Fruit fly (Drosophila melanogaster) whole organism, prepupa: Measurements from ENCODE around the gene Rab30.

Source experiments
- Blimp-1 ChIP-seq: fragments of 200-800 bp; sonication (Bioruptor generic); optimal IDR thresholded peaks from 3 replicates; lab custom pipeline; 2017; ENCODE audit warnings: missing biosample characterization, missing genetic modification characterization, mild to moderate bottlenecking, moderate library complexity, missing genetic modification reagents
- CG10669 ChIP-seq: fragments of 200-800 bp; sonication (Bioruptor generic); optimal IDR thresholded peaks from 3 replicates; lab custom pipeline; 2018; ENCODE audit warnings: missing biosample characterization, mild to moderate bottlenecking, missing genetic modification characterization, moderate library complexity
- CG11902 ChIP-seq: fragments of 200-800 bp; sonication (Bioruptor generic); optimal IDR thresholded peaks from 3 replicates; lab custom pipeline; 2016; ENCODE audit warnings: missing biosample characterization, missing genetic modification characterization
- CG15336 ChIP-seq: fragments of 200-800 bp; sonication (Bioruptor generic); IDR thresholded peaks from 2 replicates; pipeline ENCODE4 v1.3.6; 2022; ENCODE audit warnings: missing biosample characterization, missing genetic modification characterization
- CG1621 ChIP-seq: fragments of 200-800 bp; sonication (Bioruptor generic); optimal IDR thresholded peaks from 3 replicates; lab custom pipeline; 2018; ENCODE audit warnings: missing biosample characterization, mild to moderate bottlenecking, missing genetic modification characterization
- CG16779 ChIP-seq: fragments of 200-800 bp; sonication (Bioruptor generic); optimal IDR thresholded peaks from 3 replicates; lab custom pipeline; 2017; ENCODE audit warnings: missing biosample characterization, mild to moderate bottlenecking, missing genetic modification characterization
- CG31627 ChIP-seq: fragments of 200-800 bp; sonication (Bioruptor generic); optimal IDR thresholded peaks from 3 replicates; lab custom pipeline; 2016; ENCODE audit warnings: missing biosample characterization, missing genetic modification characterization
- CG3919 ChIP-seq: fragments of 200-800 bp; sonication (Bioruptor generic); optimal IDR thresholded peaks from 3 replicates; lab custom pipeline; 2016; ENCODE audit warnings: missing biosample characterization, missing genetic modification characterization
- CG4318 ChIP-seq: fragments of 200-800 bp; sonication (Bioruptor generic); optimal IDR thresholded peaks from 3 replicates; lab custom pipeline; 2017; ENCODE audit warnings: missing biosample characterization, mild to moderate bottlenecking, missing genetic modification characterization
- CG6163 ChIP-seq: fragments of 200-800 bp; sonication (Bioruptor generic); IDR thresholded peaks from 3 replicates; pipeline ENCODE4 v1.3.6; 2022; ENCODE audit warnings: missing biosample characterization, missing genetic modification characterization
- CG6276 ChIP-seq: fragments of 200-800 bp; sonication (Bioruptor generic); optimal IDR thresholded peaks from 2 replicates; lab custom pipeline; 2017; ENCODE audit warnings: missing biosample characterization, mild to moderate bottlenecking, missing genetic modification characterization
- CG6792 ChIP-seq: fragments of 200-800 bp; sonication (Bioruptor generic); optimal IDR thresholded peaks from 3 replicates; lab custom pipeline; 2016; ENCODE audit warnings: missing biosample characterization, missing genetic modification characterization
- CG6808 ChIP-seq: fragments of 200-800 bp; sonication (Bioruptor generic); optimal IDR thresholded peaks from 3 replicates; lab custom pipeline; 2017; ENCODE audit warnings: missing biosample characterization, missing genetic modification characterization, mild to moderate bottlenecking, moderate library complexity, missing genetic modification reagents
- CG6854 ChIP-seq: fragments of 200-800 bp; sonication (Bioruptor generic); optimal IDR thresholded peaks from 2 replicates; lab custom pipeline; 2017; ENCODE audit warnings: missing biosample characterization, mild to moderate bottlenecking, missing genetic modification characterization
- CG8119 ChIP-seq: fragments of 200-800 bp; sonication (Bioruptor generic); IDR thresholded peaks from 3 replicates; pipeline ENCODE4 v1.3.6; 2022; ENCODE audit warnings: missing biosample characterization, missing genetic modification characterization
- CG9139 ChIP-seq: fragments of 200-800 bp; sonication (Bioruptor generic); optimal IDR thresholded peaks from 3 replicates; lab custom pipeline; 2017; ENCODE audit warnings: missing biosample characterization, mild to moderate bottlenecking, missing genetic modification characterization
- Eip75B ChIP-seq: fragments of 200-800 bp; sonication (Bioruptor generic); optimal IDR thresholded peaks from 3 replicates; lab custom pipeline; 2016; ENCODE audit warnings: missing biosample characterization, missing genetic modification characterization
- Eip78C ChIP-seq: fragments of 200-800 bp; sonication (Bioruptor generic); peaks from one replicate; lab custom pipeline; 2016; ENCODE audit warnings: missing biosample characterization, missing genetic modification characterization
- Eip93F ChIP-seq: fragments of 200-800 bp; sonication (Bioruptor generic); optimal IDR thresholded peaks from 2 replicates; lab custom pipeline; 2016; ENCODE audit warnings: missing biosample characterization, mild to moderate bottlenecking, missing genetic modification characterization
- Ets96B ChIP-seq: fragments of 200-800 bp; optimal IDR thresholded peaks from 2 replicates; lab custom pipeline; 2019; ENCODE audit warnings: missing biosample characterization, mild to moderate bottlenecking, missing genetic modification characterization, moderate library complexity
- Gug ChIP-seq: fragments of 200-800 bp; sonication (Bioruptor generic); IDR thresholded peaks from 2 replicates; pipeline ENCODE4 v1.3.6; 2022; ENCODE audit warnings: missing biosample characterization, missing genetic modification characterization
- Hr39 ChIP-seq: fragments of 200-800 bp; sonication (Bioruptor generic); optimal IDR thresholded peaks from 2 replicates; lab custom pipeline; 2016; ENCODE audit warnings: missing biosample characterization, missing genetic modification characterization
- Hr4 ChIP-seq: fragments of 200-800 bp; sonication (Bioruptor generic); optimal IDR thresholded peaks from 3 replicates; lab custom pipeline; 2016; ENCODE audit warnings: missing biosample characterization, missing genetic modification characterization
- Lpt ChIP-seq: fragments of 200-800 bp; sonication (Bioruptor generic); optimal IDR thresholded peaks from 3 replicates; lab custom pipeline; 2016; ENCODE audit warnings: missing biosample characterization, missing genetic modification characterization
- Sox102F ChIP-seq: fragments of 200-800 bp; sonication (Bioruptor generic); optimal IDR thresholded peaks from 2 replicates; lab custom pipeline; 2016; ENCODE audit warnings: missing biosample characterization, mild to moderate bottlenecking, missing genetic modification characterization
- Sox14 ChIP-seq: fragments of 200-800 bp; sonication (Bioruptor generic); optimal IDR thresholded peaks from 3 replicates; lab custom pipeline; 2016; ENCODE audit warnings: missing biosample characterization, missing genetic modification characterization
- Sox15 ChIP-seq: fragments of 200-800 bp; sonication (Bioruptor generic); optimal IDR thresholded peaks from 3 replicates; lab custom pipeline; 2016; ENCODE audit warnings: missing biosample characterization, missing genetic modification characterization
- cyc ChIP-seq: fragments of 200-800 bp; sonication (Bioruptor generic); optimal IDR thresholded peaks from 3 replicates; lab custom pipeline; 2016; ENCODE audit warnings: missing biosample characterization, missing genetic modification characterization
- dsx ChIP-seq: fragments of 200-800 bp; optimal IDR thresholded peaks from 3 replicates; lab custom pipeline; 2019; ENCODE audit warnings: missing biosample characterization, mild to moderate bottlenecking, missing genetic modification characterization, moderate library complexity; ENCODE audit not compliant: poor library complexity, severe bottlenecking
- eg ChIP-seq: fragments of 200-800 bp; sonication (Bioruptor generic); IDR thresholded peaks from 3 replicates; pipeline ENCODE4 v1.3.6; 2022; ENCODE audit warnings: missing biosample characterization, missing genetic modification characterization
- esn ChIP-seq: fragments of 200-800 bp; sonication (Bioruptor generic); optimal IDR thresholded peaks from 2 replicates; lab custom pipeline; 2016; ENCODE audit warnings: missing biosample characterization, mild to moderate bottlenecking, missing genetic modification characterization, moderate library complexity
- fd85E ChIP-seq: fragments of 200-800 bp; sonication (Bioruptor generic); optimal IDR thresholded peaks from 3 replicates; lab custom pipeline; 2016; ENCODE audit warnings: missing biosample characterization, missing genetic modification characterization
- fkh ChIP-seq: fragments of 200-800 bp; sonication (Bioruptor generic); optimal IDR thresholded peaks from 3 replicates; lab custom pipeline; 2017; ENCODE audit warnings: missing biosample characterization, mild to moderate bottlenecking, missing genetic modification characterization, moderate library complexity
- lz ChIP-seq: fragments of 200-800 bp; sonication (Bioruptor generic); optimal IDR thresholded peaks from 3 replicates; lab custom pipeline; 2016; ENCODE audit warnings: missing biosample characterization, missing genetic modification characterization
- pdm3 ChIP-seq: fragments of 200-800 bp; sonication (Bioruptor generic); optimal IDR thresholded peaks from 3 replicates; lab custom pipeline; 2016; ENCODE audit warnings: missing biosample characterization, missing genetic modification characterization
- salr ChIP-seq, 2 experiments: fragments of 200-800 bp; sonication (Bioruptor generic); optimal IDR thresholded peaks; 3 replicates each; lab custom pipeline; 2016 to 2018; ENCODE audit warnings: missing biosample characterization in 2 of 2, missing genetic modification characterization in 2 of 2, mild to moderate bottlenecking in 1 of 2
- spab ChIP-seq: fragments of 200-800 bp; sonication (Bioruptor generic); optimal IDR thresholded peaks from 2 replicates; lab custom pipeline; 2017; ENCODE audit warnings: missing biosample characterization, mild to moderate bottlenecking, missing genetic modification characterization, missing genetic modification reagents
- ss ChIP-seq, 2 experiments: fragments of 200-800 bp; sonication (Bioruptor generic); optimal IDR thresholded peaks; 2 replicates in 1 of 2; 3 replicates in 1 of 2; lab custom pipeline; 2017 to 2018; ENCODE audit warnings: mild to moderate bottlenecking in 2 of 2, missing biosample characterization in 2 of 2, missing genetic modification characterization in 2 of 2, moderate library complexity in 1 of 2
- topi ChIP-seq: fragments of 200-800 bp; sonication (Bioruptor generic); optimal IDR thresholded peaks from 3 replicates; lab custom pipeline; 2016; ENCODE audit warnings: missing biosample characterization, missing genetic modification characterization
- vri ChIP-seq: fragments of 200-800 bp; sonication (Bioruptor generic); optimal IDR thresholded peaks from 3 replicates; lab custom pipeline; 2016; ENCODE audit warnings: missing biosample characterization, mild to moderate bottlenecking, missing genetic modification characterization

Rab30 gene

dm6 chr2L:7049680-7050289 is 17.4 kb upstream of the Rab30 start (continued):
- TF ChIP-seq Sox15 (no peak), CG6276 (peak; percentile 33), CG31627 (GFP tag; lab: Kevin White, UChicago) (no peak), CG10669 (GFP tag; lab: Kevin White, UChicago) (no peak), fd85E (GFP tag; lab: Kevin White, UChicago) (no peak), Eip93F (no peak), Hr4 (GFP tag; lab: Kevin White, UChicago) (no peak), CG6792 (GFP tag; lab: Kevin White, UChicago) (no peak)

dm6 chr2L:7049009-7049647 is 16.7 kb upstream of the Rab30 start:
- TF ChIP-seq CG6792 (GFP tag; lab: Kevin White, UChicago) (peak; percentile 5), ss (GFP tag; optimal IDR thresholded peaks at IDR 0.05; lab: Kevin White, UChicago) (peak; percentile 42 to 68), Eip93F (peak; percentile 21), Gug (GFP tag; lab: Robert Waterston, UW) (no peak; the same call in 1 of the 2 replicates), CG6854 (GFP tag; lab: Kevin White, UChicago) (peak; percentile 85), Ets96B (tag; lab: Kevin White, UChicago) (no peak), CG10669 (GFP tag; lab: Kevin White, UChicago) (peak; percentile 20), CG16779 (tag; lab: Kevin White, UChicago) (peak; percentile 69), Eip75B (GFP tag; lab: Kevin White, UChicago) (no peak), cyc (GFP tag; lab: Kevin White, UChicago) (no peak), CG11902 (GFP tag; lab: Kevin White, UChicago) (no peak), esn (peak; percentile 15), CG8119 (GFP tag; lab: Robert Waterston, UW) (peak; percentile 41; the same call in 1 of the 3 replicates), CG4318 (GFP tag; lab: Kevin White, UChicago) (no peak), CG3919 (GFP tag; lab: Kevin White, UChicago) (peak; percentile 16), Lpt (GFP tag; lab: Kevin White, UChicago) (peak; percentile 9), lz (GFP tag; lab: Kevin White, UChicago) (peak; percentile 20), CG6808 (GFP tag; lab: Kevin White, UChicago) (peak; percentile 55), salr (GFP tag; optimal IDR thresholded peaks at IDR 0.05; lab: Kevin White, UChicago) (peak in 1 of 2 experiments; percentile 13), Sox102F (GFP tag; lab: Kevin White, UChicago) (peak; percentile 51), eg (GFP tag; lab: Robert Waterston, UW) (peak; percentile 30; the same call in 1 of the 3 replicates), vri (peak; percentile 85), Sox15 (no peak), fkh (peak; percentile 94), topi (GFP tag; lab: Kevin White, UChicago) (no peak), dsx (GFP tag; lab: Kevin White, UChicago) (peak; percentile 46), CG9139 (GFP tag; lab: Kevin White, UChicago) (peak; percentile 66), CG6276 (no peak), pdm3 (GFP tag; lab: Kevin White, UChicago) (no peak), CG1621 (tag; lab: Kevin White, UChicago) (peak; percentile 30), CG15336 (GFP tag; lab: Robert Waterston, UW) (peak; percentile 45; the same call in 1 of the 2 replicates), Hr39 (GFP tag; lab: Kevin White, UChicago) (peak; percentile 19), spab (GFP tag; lab: Kevin White, UChicago) (peak; percentile 2), Eip78C (GFP tag; lab: Kevin White, UChicago) (peak; percentile 85), Hr4 (GFP tag; lab: Kevin White, UChicago) (peak; percentile 18), CG31627 (GFP tag; lab: Kevin White, UChicago) (peak; percentile 5), Sox14 (GFP tag; lab: Kevin White, UChicago) (peak; percentile 26), Blimp-1 (GFP tag; lab: Kevin White, UChicago) (no peak), CG6163 (GFP tag; lab: Robert Waterston, UW) (peak; percentile 37; the same call in 1 of the 3 replicates)
